Worm (Caenorhabditis elegans): Measurements from ENCODE around the gene Y53G8AR.5.

ce11 chrIII:3258306-3258705 is 38.9 kb upstream of the Y53G8AR.5 start, which contains the start of gene nspg-7.2:
- TF ChIP-seq snpc-4 (tag; optimal IDR thresholded peaks at IDR 0.05) (no peak), ama-1 (optimal IDR thresholded peaks at IDR 0.05) (no peak), tbx-2 (tag; optimal IDR thresholded peaks at IDR 0.05) (no peak), zag-1 (tag; optimal IDR thresholded peaks at IDR 0.05) (no peak), sea-2 (GFP tag; optimal IDR thresholded peaks at IDR 0.05) (no peak), pha-4 (tag; optimal IDR thresholded peaks at IDR 0.05) (no peak), nhr-237 (tag; optimal IDR thresholded peaks at IDR 0.05) (no peak), ztf-11 (tag; optimal IDR thresholded peaks at IDR 0.05) (no peak)
